Fruit fly (Drosophila melanogaster): ENCODE data around the gene Mul1.

Mul1 gene

dm6 chr3L:4014349-4014748, 6.9 kb upstream of the Mul1 start:
- TF ChIP-seq Sin3A (optimal IDR thresholded peaks at IDR 0.05) (no peak), h (optimal IDR thresholded peaks at IDR 0.05) (no peak), Myc (optimal IDR thresholded peaks at IDR 0.05) (no peak), ttk (optimal IDR thresholded peaks at IDR 0.05) (no peak), psq (optimal IDR thresholded peaks at IDR 0.05) (no peak), insv (optimal IDR thresholded peaks at IDR 0.05) (no peak)

- TF ChIP-seq insv (optimal IDR thresholded peaks at IDR 0.05) = no peak
- TF ChIP-seq h (optimal IDR thresholded peaks at IDR 0.05) = no peak
- no peak for TF ChIP-seq Myc (optimal IDR thresholded peaks at IDR 0.05)
- TF ChIP-seq Sin3A (optimal IDR thresholded peaks at IDR 0.05) = no peak
- TF ChIP-seq psq (optimal IDR thresholded peaks at IDR 0.05) = no peak
Observed at dm6 chr3L:4016754-4017153, 4.5 kb upstream of the Mul1 start.

- no peak for TF ChIP-seq insv (optimal IDR thresholded peaks at IDR 0.05)
- TF ChIP-seq ttk (optimal IDR thresholded peaks at IDR 0.05) = no peak
- no peak for TF ChIP-seq Myc (optimal IDR thresholded peaks at IDR 0.05)
- TF ChIP-seq h (optimal IDR thresholded peaks at IDR 0.05) = no peak
- TF ChIP-seq Sin3A (optimal IDR thresholded peaks at IDR 0.05) = no peak
- TF ChIP-seq psq (optimal IDR thresholded peaks at IDR 0.05) = no peak
Observed at dm6 chr3L:4018228-4018928, 2.9 kb upstream of the Mul1 start, which contains the start of gene FoxL1. TSS of gene FoxL1 (plus strand) at chr3L:4018878.

- no peak for TF ChIP-seq Sin3A (optimal IDR thresholded peaks at IDR 0.05)
- TF ChIP-seq insv (optimal IDR thresholded peaks at IDR 0.05) = no peak
- no peak for TF ChIP-seq ttk (optimal IDR thresholded peaks at IDR 0.05)
- no peak for TF ChIP-seq psq (optimal IDR thresholded peaks at IDR 0.05)
- no peak for TF ChIP-seq Myc (optimal IDR thresholded peaks at IDR 0.05)
- no peak for TF ChIP-seq h (optimal IDR thresholded peaks at IDR 0.05)
Observed at dm6 chr3L:4024464-4024863, 3.2 kb downstream of the Mul1 start.

DNA sequence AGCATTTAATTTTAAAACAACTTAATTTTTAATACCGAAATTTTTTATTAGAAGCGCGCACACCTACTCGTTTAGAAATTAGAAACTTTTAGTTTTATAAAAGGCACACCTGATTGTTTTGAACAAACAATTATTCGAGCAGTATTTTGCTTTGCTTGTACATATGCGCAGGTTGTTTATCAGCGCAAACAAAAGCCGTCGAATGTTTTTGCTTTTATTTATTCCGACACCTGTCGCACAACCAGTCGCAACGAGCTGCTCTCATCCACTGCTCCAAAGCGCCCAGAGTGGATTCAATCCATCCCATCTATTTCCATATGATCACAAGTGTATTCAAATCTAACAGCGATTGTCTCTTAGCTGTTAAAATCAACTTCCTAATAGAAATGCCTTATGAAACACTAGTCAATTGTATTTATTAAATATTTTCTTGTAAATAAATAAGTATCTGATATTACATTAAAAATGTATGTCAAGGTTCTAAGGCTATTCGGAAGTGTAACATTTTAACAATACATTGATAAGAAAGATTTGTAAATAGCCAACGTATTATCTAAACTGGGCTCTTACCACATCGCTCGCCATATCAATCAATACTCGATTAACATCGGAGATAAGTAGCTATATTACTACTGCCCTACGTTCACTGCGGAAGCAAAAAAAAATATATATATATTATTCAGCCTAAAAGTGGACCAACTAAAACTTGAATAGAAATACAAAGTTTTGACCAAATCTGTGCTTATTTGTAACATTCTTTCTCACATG, 4.7 kb downstream of the Mul1 start, which contains the start of gene CG11594:
Gene CG11594 (minus strand): TSS at position 274 of the 768 bp plus-strand sequence.
- no peak for TF ChIP-seq psq (optimal IDR thresholded peaks at IDR 0.05)
- no peak for TF ChIP-seq Sin3A (optimal IDR thresholded peaks at IDR 0.05)
- TF ChIP-seq Myc (optimal IDR thresholded peaks at IDR 0.05) = no peak
- no peak for TF ChIP-seq h (optimal IDR thresholded peaks at IDR 0.05)
- TF ChIP-seq insv (optimal IDR thresholded peaks at IDR 0.05) = no peak
- no peak for TF ChIP-seq ttk (optimal IDR thresholded peaks at IDR 0.05)

DNA sequence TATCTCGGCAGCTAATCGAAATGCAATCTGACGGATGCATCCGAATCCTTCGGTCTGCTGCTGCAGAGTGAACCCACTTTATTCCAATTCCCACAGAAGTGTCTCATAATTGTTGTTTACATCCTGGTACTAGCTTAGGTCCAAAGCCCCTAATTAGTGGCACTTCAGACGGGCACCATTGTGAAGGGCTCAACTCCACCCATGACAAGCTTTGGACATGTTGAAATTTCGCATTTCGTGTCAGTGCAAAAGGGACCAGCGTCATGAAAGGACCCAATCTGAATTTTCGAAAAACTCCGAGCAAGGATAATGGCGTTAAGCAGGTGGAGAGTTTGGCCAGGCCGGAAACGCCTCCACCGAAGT, 5.2 kb downstream of the Mul1 start, which contains the start of gene Gr64a:
Gene Gr64a (plus strand): TSS at position 264 of the 363 bp plus-strand sequence.
- TF ChIP-seq h (optimal IDR thresholded peaks at IDR 0.05) = no peak
- TF ChIP-seq Myc (optimal IDR thresholded peaks at IDR 0.05) = no peak
- no peak for TF ChIP-seq psq (optimal IDR thresholded peaks at IDR 0.05)
- no peak for TF ChIP-seq Sin3A (optimal IDR thresholded peaks at IDR 0.05)
- no peak for TF ChIP-seq ttk (optimal IDR thresholded peaks at IDR 0.05)
- TF ChIP-seq insv (optimal IDR thresholded peaks at IDR 0.05) = no peak

DNA sequence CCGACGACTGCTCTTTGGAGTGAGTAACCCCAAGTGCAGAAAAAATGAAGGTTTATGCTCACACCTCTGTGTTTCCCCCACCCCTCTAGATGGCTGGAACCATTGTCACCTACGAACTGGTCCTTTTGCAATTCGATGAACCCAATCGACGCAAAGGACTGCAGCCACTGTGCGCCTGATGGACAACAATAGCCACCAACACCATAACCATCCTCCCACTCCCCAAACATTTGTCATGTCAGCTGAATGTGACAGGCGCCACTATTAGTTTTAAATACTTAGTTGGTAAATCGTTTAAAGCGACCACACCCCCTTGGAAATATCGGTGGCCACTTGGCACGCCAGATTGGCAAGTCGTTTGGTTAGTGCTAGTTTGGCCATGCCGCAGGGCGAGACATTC, 7.0 kb downstream of the Mul1 start, which contains the start of the genes Gr64b and Gr64c:
Gene Gr64b (plus strand): TSS at position 301 of the 400 bp plus-strand sequence.
Gene Gr64c (plus strand): TSS at position 301 of the 400 bp plus-strand sequence.
- no peak for TF ChIP-seq ttk (optimal IDR thresholded peaks at IDR 0.05)
- no peak for TF ChIP-seq insv (optimal IDR thresholded peaks at IDR 0.05)
- TF ChIP-seq Myc (optimal IDR thresholded peaks at IDR 0.05) = no peak
- no peak for TF ChIP-seq Sin3A (optimal IDR thresholded peaks at IDR 0.05)
- TF ChIP-seq psq (optimal IDR thresholded peaks at IDR 0.05) = no peak
- TF ChIP-seq h (optimal IDR thresholded peaks at IDR 0.05) = no peak

DNA sequence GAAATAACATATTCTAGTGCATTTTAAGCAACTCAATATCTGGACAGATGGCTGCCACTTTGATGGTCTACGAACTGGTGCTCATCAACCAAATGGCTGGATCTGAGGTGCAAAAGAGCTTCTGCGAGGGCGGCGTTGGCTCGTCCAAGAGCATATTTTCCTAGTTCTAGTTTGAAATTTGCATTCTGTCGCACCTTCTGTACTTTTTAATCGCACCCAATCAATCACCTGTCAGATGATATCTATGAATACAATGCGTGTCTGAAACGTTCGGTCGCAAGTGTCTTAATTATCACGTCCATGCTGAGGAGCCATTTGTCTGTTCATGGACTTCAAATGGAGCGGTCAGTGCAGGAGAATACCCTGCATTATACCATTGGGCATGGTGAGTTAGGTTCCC, 10.5 kb downstream of the Mul1 start, which contains the start of the genes Gr64d and Gr64e:
Gene Gr64d (plus strand): TSS at position 301 of the 400 bp plus-strand sequence.
Gene Gr64e (plus strand): TSS at position 380 of the 400 bp plus-strand sequence.
- no peak for TF ChIP-seq psq (optimal IDR thresholded peaks at IDR 0.05)

dm6 chr3L:4035499-4035898, 14.2 kb downstream of the Mul1 start, which contains the start of gene Gr64f:
TSS of gene Gr64f (plus strand) at chr3L:4035799.
- TF ChIP-seq Sin3A (optimal IDR thresholded peaks at IDR 0.05) (no peak), insv (optimal IDR thresholded peaks at IDR 0.05) (no peak), Myc (optimal IDR thresholded peaks at IDR 0.05) (no peak), psq (optimal IDR thresholded peaks at IDR 0.05) (no peak), ttk (optimal IDR thresholded peaks at IDR 0.05) (no peak), h (optimal IDR thresholded peaks at IDR 0.05) (no peak)

DNA sequence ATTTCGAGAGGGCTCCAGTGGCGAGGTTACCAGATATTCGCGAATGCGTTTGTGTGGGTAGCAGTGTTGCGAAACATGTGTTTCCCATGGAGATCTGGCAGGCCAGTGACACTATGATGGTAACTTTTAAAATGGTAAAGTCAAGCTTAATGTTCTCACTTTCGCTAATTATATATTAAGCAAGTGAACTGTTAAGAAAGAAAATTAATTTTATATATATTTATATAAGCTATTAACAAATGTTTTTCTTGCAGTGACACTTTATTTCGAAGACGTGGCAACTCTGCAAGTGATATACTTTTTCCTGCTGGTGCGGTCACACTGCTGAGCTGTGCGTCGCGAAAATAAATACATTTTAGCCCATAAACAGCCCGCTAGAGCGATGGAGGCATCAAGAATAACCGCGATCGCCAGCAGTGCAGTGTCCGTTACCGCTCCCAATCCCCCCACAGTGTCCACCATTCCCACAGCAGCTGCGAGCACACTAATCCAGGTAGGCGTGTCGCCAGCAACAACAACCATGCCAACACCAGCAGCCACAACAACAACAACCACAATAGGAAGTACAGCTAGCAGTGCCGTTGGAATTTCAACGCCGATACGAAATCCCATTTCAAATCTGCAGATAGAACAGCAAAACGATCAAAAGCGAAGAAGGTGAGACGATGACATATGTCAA, 19.1 kb downstream of the Mul1 start, which contains the start of the genes CG11593 and Rcd5:
Gene CG11593 (minus strand): TSS at position 236 of the 679 bp plus-strand sequence.
Gene Rcd5 (plus strand): TSS at position 283 of the 679 bp plus-strand sequence.
- no peak for TF ChIP-seq psq (optimal IDR thresholded peaks at IDR 0.05)

- TF ChIP-seq ttk (optimal IDR thresholded peaks at IDR 0.05) (no peak), h (optimal IDR thresholded peaks at IDR 0.05) (no peak), Myc (optimal IDR thresholded peaks at IDR 0.05) (no peak)
Observed at dm6 chr3L:4044497-4044896, 23.2 kb downstream of the Mul1 start.

- no peak for TF ChIP-seq insv (optimal IDR thresholded peaks at IDR 0.05)
- TF ChIP-seq Sin3A (optimal IDR thresholded peaks at IDR 0.05) = no peak
- no peak for TF ChIP-seq Myc (optimal IDR thresholded peaks at IDR 0.05)
- TF ChIP-seq ttk (optimal IDR thresholded peaks at IDR 0.05) = no peak
- no peak for TF ChIP-seq h (optimal IDR thresholded peaks at IDR 0.05)
- no peak for TF ChIP-seq psq (optimal IDR thresholded peaks at IDR 0.05)
Observed at dm6 chr3L:4046289-4046688, 25.0 kb downstream of the Mul1 start, which contains the start of gene CG1136. TSS of gene CG1136 (plus strand) at chr3L:4046596.

All from Kc167 (cell line).